Worm (Caenorhabditis elegans): ENCODE results near the gene txt-17.

DNA sequence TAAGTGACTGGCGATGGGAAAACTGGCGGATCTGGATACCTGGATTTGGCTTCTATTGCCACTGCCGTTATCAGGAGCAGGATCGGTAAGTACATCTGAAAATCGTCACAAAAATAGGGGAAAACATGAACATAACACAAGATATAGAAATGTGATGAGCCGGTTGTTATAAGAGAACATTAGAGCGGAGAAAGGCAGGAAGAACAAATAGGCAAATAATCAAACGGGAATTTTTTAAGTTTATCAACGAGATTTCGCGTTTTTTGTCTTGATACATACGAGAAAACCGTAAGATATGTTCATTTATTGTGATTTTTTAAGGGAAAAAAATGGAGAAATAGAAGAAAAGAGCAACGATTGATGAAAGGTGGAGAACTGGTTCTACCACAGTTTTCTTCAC, 12.2 kb upstream of the txt-17 start, which contains the start of gene Y57E12AR.1:
- TF ChIP-seq W03F9.2 (tag; optimal IDR thresholded peaks at IDR 0.05), result no peak
- no peak for TF ChIP-seq dao-5 (tag; optimal IDR thresholded peaks at IDR 0.05)

Data from whole organism, L4/young adult.